Fruit fly (Drosophila melanogaster): Measurements from ENCODE around the gene Dref.

The Dref gene

DNA sequence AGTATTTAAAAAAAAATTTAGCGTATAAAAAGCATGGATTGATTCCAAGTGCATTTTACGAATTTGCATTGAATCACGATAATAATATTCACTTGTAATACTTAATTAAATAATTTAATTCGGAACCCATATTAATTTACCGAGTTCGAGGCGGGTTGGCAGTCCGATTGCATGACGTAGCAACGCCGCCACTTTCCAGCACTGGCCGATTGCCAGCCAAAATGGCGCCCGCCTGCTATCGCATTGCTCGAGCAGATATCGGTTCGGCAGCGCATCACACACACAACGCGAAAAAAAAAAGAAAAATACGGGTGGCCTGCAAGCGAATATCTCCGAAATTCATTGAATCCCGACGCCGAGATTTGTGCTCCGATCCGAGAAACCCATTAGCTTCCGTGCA lies 36.6 kb upstream of the Dref start, which contains the start of gene Ndf (continued):
- TF ChIP-seq CG14860 (GFP tag; IDR thresholded peaks at IDR 0.05; ENCODE audit: partially characterized antibody) (peak; percentile 39; the same call in 1 of the 3 replicates), repo (GFP tag; optimal IDR thresholded peaks at IDR 0.05) (peak; percentile 41), CG11695 (GFP tag; IDR thresholded peaks at IDR 0.05) (peak; percentile 38; the same call in 1 of the 3 replicates), Sin3A (optimal IDR thresholded peaks at IDR 0.05) (no peak), da (GFP tag; optimal IDR thresholded peaks at IDR 0.05) (no peak), C15 (GFP tag; IDR thresholded peaks at IDR 0.05) (no peak), CG10321 (GFP tag; IDR thresholded peaks at IDR 0.05) (no peak), CG18476 (GFP tag; optimal IDR thresholded peaks at IDR 0.05) (peak; percentile 43), sna (GFP tag; IDR thresholded peaks at IDR 0.05; ENCODE audit: partially characterized antibody) (peak; percentile 65), Jarid2 (GFP tag; optimal IDR thresholded peaks at IDR 0.05) (no peak), gcm2 (GFP tag; optimal IDR thresholded peaks at IDR 0.05) (peak; percentile 18), Optix (GFP tag; IDR thresholded peaks at IDR 0.05) (0 out of 3 replicates have a peak, but pooled peaks have one; percentile 12), fru (optimal IDR thresholded peaks at IDR 0.05) (no peak), tio (GFP tag; optimal IDR thresholded peaks at IDR 0.05) (no peak), Bdp1 (GFP tag; optimal IDR thresholded peaks at IDR 0.05) (peak; percentile 45), Nf-YC (tag; optimal IDR thresholded peaks at IDR 0.05) (peak; percentile 57), onecut (GFP tag; IDR thresholded peaks at IDR 0.05) (peak; percentile 72), Asciz (GFP tag; optimal IDR thresholded peaks at IDR 0.05) (no peak), CG17361 (GFP tag; IDR thresholded peaks at IDR 0.05) (peak; percentile 67), CG31441 (GFP tag; IDR thresholded peaks at IDR 0.05) (peak; percentile 52), org-1 (GFP tag; optimal IDR thresholded peaks at IDR 0.05) (no peak), Abd-B (GFP tag; optimal IDR thresholded peaks at IDR 0.05) (peak; percentile 22), CG9817 (tag; optimal IDR thresholded peaks at IDR 0.05) (peak; percentile 70), HLH3B (GFP tag; IDR thresholded peaks at IDR 0.05) (peak; percentile 61; the same call in 1 of the 2 replicates), prd (optimal IDR thresholded peaks at IDR 0.05) (no peak), prd (GFP tag; IDR thresholded peaks at IDR 0.05) (peak; percentile 69; the same call in 2 of the 3 replicates), tll (GFP tag; optimal IDR thresholded peaks at IDR 0.05) (no peak), cato (GFP tag; optimal IDR thresholded peaks at IDR 0.05; ENCODE audit: borderline replicate concordance) (peak; percentile 32), HLHmδ (GFP tag; optimal IDR thresholded peaks at IDR 0.05) (peak; percentile 73), ab (GFP tag; optimal IDR thresholded peaks at IDR 0.05) (no peak), row (GFP tag; IDR thresholded peaks at IDR 0.05) (peak; percentile 85), CG18262 (tag; optimal IDR thresholded peaks at IDR 0.05) (peak; percentile 54), otp (GFP tag; IDR thresholded peaks at IDR 0.05) (peak; percentile 68), bcd (GFP tag; optimal IDR thresholded peaks at IDR 0.05) (peak; percentile 74), H2.0 (GFP tag; IDR thresholded peaks at IDR 0.05) (peak; percentile 39; the same call in 1 of the 2 replicates), ftz-f1 (GFP tag; optimal IDR thresholded peaks at IDR 0.05) (peak; percentile 41), crc (GFP tag; optimal IDR thresholded peaks at IDR 0.05) (no peak), CG12769 (tag; optimal IDR thresholded peaks at IDR 0.05) (no peak), CG10147 (GFP tag; optimal IDR thresholded peaks at IDR 0.05) (peak; percentile 44), seq (GFP tag; IDR thresholded peaks at IDR 0.05) (no peak), CG43689 (GFP tag; IDR thresholded peaks at IDR 0.05) (no peak), CG6689 (GFP tag; IDR thresholded peaks at IDR 0.05) (peak; percentile 63), Dip3 (GFP tag; optimal IDR thresholded peaks at IDR 0.05) (peak; percentile 58), CG4707 (GFP tag; optimal IDR thresholded peaks at IDR 0.05) (no peak), CG11560 (tag; IDR thresholded peaks at IDR 0.05) (no peak), CG17612 (GFP tag; IDR thresholded peaks at IDR 0.05) (0 out of 2 replicates have a peak, but pooled peaks have one; percentile 59), Hmx (GFP tag; optimal IDR thresholded peaks at IDR 0.05) (no peak), abd-A (tag; optimal IDR thresholded peaks at IDR 0.05) (no peak), bowl (GFP tag; IDR thresholded peaks at IDR 0.05) (no peak), ind (GFP tag; optimal IDR thresholded peaks at IDR 0.05) (peak; percentile 66), wor (GFP tag; IDR thresholded peaks at IDR 0.05) (no peak), sim (GFP tag; IDR thresholded peaks at IDR 0.05) (no peak), chn (GFP tag; optimal IDR thresholded peaks at IDR 0.05) (peak; percentile 64)

All from whole organism, embryonic.